Fruit fly (Drosophila melanogaster): ENCODE data around the gene Coq4.

Gene Coq4

DNA sequence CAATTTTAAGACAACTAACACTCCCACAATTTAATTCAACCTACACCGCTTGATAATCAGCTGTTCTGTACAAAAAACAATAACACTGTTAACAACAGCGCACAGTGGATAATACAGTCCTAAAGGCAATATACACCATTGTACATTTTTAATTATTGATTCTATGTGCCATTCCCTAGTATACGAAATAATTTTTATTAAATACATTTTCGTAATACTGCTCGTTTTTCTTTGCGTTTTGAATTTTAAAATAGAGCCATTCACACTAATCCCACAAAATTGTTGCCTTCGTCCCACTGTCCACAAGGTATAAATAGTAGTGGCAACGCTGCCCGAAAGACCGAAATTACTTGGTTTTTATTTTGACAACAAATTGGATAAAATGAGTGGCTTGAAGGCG, at the start of gene Coq4, which contains the start of gene CG32176:
Coq4 (minus strand) TSS at position 67 of the 400 bp plus-strand sequence.
CG32176 (plus strand) TSS at position 314 of the 400 bp plus-strand sequence.
- peak; percentile 96 for TF ChIP-seq CG10543 (GFP tag; optimal IDR thresholded peaks at IDR 0.05)
- peak; percentile 93 for TF ChIP-seq Neu2 (GFP tag; optimal IDR thresholded peaks at IDR 0.05; ENCODE audit: borderline replicate concordance)
- peak; percentile 97 for TF ChIP-seq CG14050 (GFP tag; IDR thresholded peaks at IDR 0.05)
- TF ChIP-seq CG42726 (GFP tag; IDR thresholded peaks at IDR 0.05; ENCODE audit: partially characterized antibody) = peak; percentile 71
- no peak for TF ChIP-seq pita (GFP tag; optimal IDR thresholded peaks at IDR 0.05)
- TF ChIP-seq CG9817 (tag; optimal IDR thresholded peaks at IDR 0.05) = peak; percentile 99
- peak; percentile 84 for TF ChIP-seq Jarid2 (GFP tag; optimal IDR thresholded peaks at IDR 0.05)
- TF ChIP-seq Optix (GFP tag; IDR thresholded peaks at IDR 0.05) = peak; percentile 94
- peak; percentile 98 for TF ChIP-seq CG18599 (GFP tag; optimal IDR thresholded peaks at IDR 0.05)
- peak; percentile 96 for TF ChIP-seq disco-r (GFP tag; optimal IDR thresholded peaks at IDR 0.05)
- peak; percentile 99 for TF ChIP-seq sisA (GFP tag; IDR thresholded peaks at IDR 0.05)
- TF ChIP-seq CG12236 (GFP tag; optimal IDR thresholded peaks at IDR 0.05) = peak; percentile 92
- TF ChIP-seq peb (GFP tag; IDR thresholded peaks at IDR 0.05) = peak; percentile 96
- TF ChIP-seq Atf-2 (GFP tag; optimal IDR thresholded peaks at IDR 0.05) = peak; percentile 98
- peak; percentile 98 for TF ChIP-seq ci (GFP tag; IDR thresholded peaks at IDR 0.05)
- TF ChIP-seq Side (GFP tag; optimal IDR thresholded peaks at IDR 0.05) = peak; percentile 98
- peak; percentile 98 for TF ChIP-seq slou (GFP tag; optimal IDR thresholded peaks at IDR 0.05)
- TF ChIP-seq nerfin-1 (tag; optimal IDR thresholded peaks at IDR 0.05) = peak; percentile 94
- TF ChIP-seq CG14710 (tag; optimal IDR thresholded peaks at IDR 0.05) = peak; percentile 96
- TF ChIP-seq CG8281 (tag; optimal IDR thresholded peaks at IDR 0.05) = peak; percentile 89
- peak; percentile 97 for TF ChIP-seq CG10209 (GFP tag; optimal IDR thresholded peaks at IDR 0.05)
- TF ChIP-seq CG10431 (GFP tag; optimal IDR thresholded peaks at IDR 0.05) = peak; percentile 92
- no peak for TF ChIP-seq CG8478 (optimal IDR thresholded peaks at IDR 0.05)
- TF ChIP-seq wor (GFP tag; IDR thresholded peaks at IDR 0.05) = peak; percentile 93
- peak; percentile 93 for TF ChIP-seq jigr1 (GFP tag; IDR thresholded peaks at IDR 0.05)
- peak; percentile 96 for TF ChIP-seq B-H1 (GFP tag; IDR thresholded peaks at IDR 0.05)
- peak; percentile 89 for TF ChIP-seq wek (GFP tag; optimal IDR thresholded peaks at IDR 0.05)
- TF ChIP-seq vfl (GFP tag; optimal IDR thresholded peaks at IDR 0.05) = peak; percentile 99
- TF ChIP-seq H2.0 (GFP tag; IDR thresholded peaks at IDR 0.05) = peak; percentile 98
- peak; percentile 94 for TF ChIP-seq gce (GFP tag; IDR thresholded peaks at IDR 0.05)
- TF ChIP-seq Oaz (GFP tag; IDR thresholded peaks at IDR 0.05) = peak; percentile 97
- TF ChIP-seq Mad (GFP tag; optimal IDR thresholded peaks at IDR 0.05) = peak; percentile 99
- peak; percentile 89 for TF ChIP-seq Nf-YC (tag; optimal IDR thresholded peaks at IDR 0.05)
- TF ChIP-seq CG13287 (GFP tag; IDR thresholded peaks at IDR 0.05; ENCODE audit: partially characterized antibody) = peak; percentile 79
- no peak for TF ChIP-seq Tbp (GFP tag; optimal IDR thresholded peaks at IDR 0.05)
- peak; percentile 95 for TF ChIP-seq croc (GFP tag; conservative IDR thresholded peaks at IDR 0.05)
- TF ChIP-seq CG15011 (GFP tag; optimal IDR thresholded peaks at IDR 0.05) = peak; percentile 88
- TF ChIP-seq ap (GFP tag; IDR thresholded peaks at IDR 0.05) = peak; percentile 97
- TF ChIP-seq org-1 (GFP tag; optimal IDR thresholded peaks at IDR 0.05) = peak; percentile 93
- TF ChIP-seq br (optimal IDR thresholded peaks at IDR 0.05) = no peak
- TF ChIP-seq lola (GFP tag; optimal IDR thresholded peaks at IDR 0.05) = peak in 1 of 3 experiments; percentile 96
- peak; percentile 99 for TF ChIP-seq Gug (GFP tag; IDR thresholded peaks at IDR 0.05)
- peak; percentile 94 for TF ChIP-seq btn (GFP tag; optimal IDR thresholded peaks at IDR 0.05)
- peak; percentile 97 for TF ChIP-seq Fer2 (tag; optimal IDR thresholded peaks at IDR 0.05)
- TF ChIP-seq ase (GFP tag; IDR thresholded peaks at IDR 0.05) = peak; percentile 97
- TF ChIP-seq twi (tag; optimal IDR thresholded peaks at IDR 0.05) = peak; percentile 93
- peak; percentile 93 for TF ChIP-seq CG11723 (GFP tag; optimal IDR thresholded peaks at IDR 0.05)
- no peak for TF ChIP-seq chinmo (GFP tag; IDR thresholded peaks at IDR 0.05; ENCODE audit: partially characterized antibody)
- TF ChIP-seq CG4360 (GFP tag; IDR thresholded peaks at IDR 0.05) = peak; percentile 73
- peak; percentile 90 for TF ChIP-seq bowl (GFP tag; IDR thresholded peaks at IDR 0.05)
- TF ChIP-seq CG18619 (GFP tag; optimal IDR thresholded peaks at IDR 0.05) = peak; percentile 96
- peak; percentile 98 for TF ChIP-seq PHDP (tag; optimal IDR thresholded peaks at IDR 0.05)
